Worm (Caenorhabditis elegans): ENCODE results near the gene R05H11.1.

The R05H11.1 gene

DNA sequence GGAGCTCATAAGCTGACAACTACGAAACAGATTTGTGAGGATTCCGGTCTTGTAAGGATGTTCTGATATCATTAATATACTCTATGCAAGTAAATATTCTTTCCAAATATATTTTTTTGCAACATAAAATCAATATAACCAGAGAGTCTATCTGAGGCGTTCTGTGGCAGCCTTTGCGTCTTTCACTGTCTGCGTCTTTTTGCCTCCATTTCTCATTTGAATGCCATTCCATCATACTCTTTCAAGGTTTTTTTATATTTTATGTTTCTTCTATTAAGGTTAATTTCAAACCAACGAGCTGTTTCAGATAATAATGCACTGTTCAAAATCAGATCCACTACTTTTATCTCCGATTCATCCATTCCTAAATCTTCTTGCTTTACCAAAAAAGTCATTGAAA lies at the start of gene R05H11.1:
Gene R05H11.1, plus strand, starts transcription at position 301 of the 400 bp plus-strand sequence.
- TF ChIP-seq tbp1 (GFP tag; optimal IDR thresholded peaks at IDR 0.05) (no peak), bed-1 (GFP tag; IDR thresholded peaks at IDR 0.05) (no peak), Y56A3A.18 (GFP tag; IDR thresholded peaks at IDR 0.05) (no peak), sea-2 (GFP tag; IDR thresholded peaks at IDR 0.05) (no peak), cebp-1 (GFP tag; IDR thresholded peaks at IDR 0.05) (no peak), cebp-1 (tag; optimal IDR thresholded peaks at IDR 0.05) (no peak), K11D2.4 (GFP tag; IDR thresholded peaks at IDR 0.05) (no peak), Y79H2A.3 (GFP tag; conservative IDR thresholded peaks at IDR 0.05) (no peak), lsl-1 (GFP tag; optimal IDR thresholded peaks at IDR 0.05) (no peak), sdz-38 (tag; optimal IDR thresholded peaks at IDR 0.05) (no peak), ZK185.1 (tag; optimal IDR thresholded peaks at IDR 0.05; ENCODE audit: poor library complexity, severe bottlenecking) (no peak), Y95B8A.8 (GFP tag; IDR thresholded peaks at IDR 0.05) (no peak), lag-1 (GFP tag; IDR thresholded peaks at IDR 0.05) (no peak), lin-26 (GFP tag; IDR thresholded peaks at IDR 0.05) (no peak), T07F8.4 (tag; optimal IDR thresholded peaks at IDR 0.05) (no peak), hrde-1 (tag; optimal IDR thresholded peaks at IDR 0.05; ENCODE audit: borderline replicate concordance) (no peak), ztf-26 (tag; optimal IDR thresholded peaks at IDR 0.05) (no peak), ceh-40 (GFP tag; IDR thresholded peaks at IDR 0.05) (no peak), cebp-2 (GFP tag; IDR thresholded peaks at IDR 0.05) (no peak), lin-40 (tag; optimal IDR thresholded peaks at IDR 0.05) (no peak)

DNA sequence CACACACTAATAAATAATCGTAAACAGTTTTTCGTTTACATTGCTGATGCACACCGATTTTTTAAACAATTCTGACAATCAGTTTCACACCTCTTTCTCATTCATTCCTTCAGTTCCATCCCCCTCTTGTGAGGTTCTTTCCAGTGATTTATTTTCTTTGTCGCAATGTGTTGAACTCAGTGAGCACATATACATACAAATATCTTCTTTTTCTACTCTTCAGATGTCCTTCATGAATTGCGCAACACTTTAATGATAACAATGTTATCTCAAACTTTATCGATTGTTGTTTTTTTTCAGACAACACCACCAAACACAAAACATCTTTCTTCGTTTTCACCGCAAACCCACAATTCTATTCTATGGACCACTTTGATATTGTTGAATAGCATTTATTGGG lies 49.4 kb upstream of the R05H11.1 start, which contains the start of gene dig-1:
Gene dig-1, plus strand, starts transcription at position 301 of the 400 bp plus-strand sequence.
- TF ChIP-seq T26A5.8 (tag; optimal IDR thresholded peaks at IDR 0.05) = no peak
- TF ChIP-seq ztf-22 (GFP tag; optimal IDR thresholded peaks at IDR 0.05) = no peak
- TF ChIP-seq nhr-27 (tag; optimal IDR thresholded peaks at IDR 0.05) = no peak
- TF ChIP-seq nhr-80 (tag; optimal IDR thresholded peaks at IDR 0.05) = no peak
- TF ChIP-seq unc-130 (GFP tag; optimal IDR thresholded peaks at IDR 0.05) = no peak
- no peak for TF ChIP-seq attf-6 (GFP tag; IDR thresholded peaks at IDR 0.05)
- no peak for TF ChIP-seq nhr-120 (GFP tag; IDR thresholded peaks at IDR 0.05)
- TF ChIP-seq nfya-1 (tag; optimal IDR thresholded peaks at IDR 0.05; ENCODE audit: borderline replicate concordance, insufficient read depth) = no peak
- no peak for TF ChIP-seq dpl-1 (GFP tag; optimal IDR thresholded peaks at IDR 0.05)
- no peak for TF ChIP-seq madf-6 (GFP tag; IDR thresholded peaks at IDR 0.05)
- no peak for TF ChIP-seq F57C9.4 (tag; optimal IDR thresholded peaks at IDR 0.05)
- no peak for TF ChIP-seq egrh-3 (GFP tag; IDR thresholded peaks at IDR 0.05)
- TF ChIP-seq D2030.7 (GFP tag; IDR thresholded peaks at IDR 0.05) = no peak
- TF ChIP-seq let-607 (tag; optimal IDR thresholded peaks at IDR 0.05) = no peak
- TF ChIP-seq nfyb-1 (GFP tag; IDR thresholded peaks at IDR 0.05) = no peak
- no peak for TF ChIP-seq C06A6.2 (GFP tag; conservative IDR thresholded peaks at IDR 0.05)
- TF ChIP-seq akir-1 (GFP tag; optimal IDR thresholded peaks at IDR 0.05) = no peak
- TF ChIP-seq bed-2 (GFP tag; IDR thresholded peaks at IDR 0.05) = no peak
- TF ChIP-seq pha-4 (tag; optimal IDR thresholded peaks at IDR 0.05) = no peak

DNA sequence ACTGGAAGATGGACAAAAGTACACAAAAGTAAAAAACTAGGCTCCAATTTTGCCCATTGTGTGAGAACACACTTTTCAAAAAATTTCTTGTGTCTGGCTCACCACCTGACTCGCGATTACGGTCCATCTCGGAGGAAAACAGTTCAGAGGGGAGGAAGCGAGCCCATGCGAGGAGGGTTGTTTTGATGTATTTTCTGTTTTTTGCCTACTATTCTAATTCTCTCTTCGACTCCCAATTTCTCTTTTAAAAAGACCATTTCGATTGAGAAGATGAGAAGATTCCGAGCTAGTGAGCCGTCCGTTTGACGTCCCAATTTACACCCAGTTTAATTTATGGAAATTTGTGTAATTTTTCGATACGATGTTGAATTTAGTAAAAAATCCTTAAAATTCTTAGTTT lies 48.8 kb upstream of the R05H11.1 start:
- TF ChIP-seq D2030.7 (GFP tag; IDR thresholded peaks at IDR 0.05) (no peak), cebp-1 (GFP tag; IDR thresholded peaks at IDR 0.05) (no peak), cebp-1 (tag; optimal IDR thresholded peaks at IDR 0.05) (no peak), F55B11.4 (tag; optimal IDR thresholded peaks at IDR 0.05; ENCODE audit: borderline replicate concordance, insufficient read depth) (no peak), madf-8 (GFP tag; conservative IDR thresholded peaks at IDR 0.05) (no peak), tbp1 (GFP tag; optimal IDR thresholded peaks at IDR 0.05) (no peak), lsy-27 (tag; optimal IDR thresholded peaks at IDR 0.05; ENCODE audit: borderline replicate concordance, insufficient read depth) (no peak), madf-3 (GFP tag; IDR thresholded peaks at IDR 0.05) (no peak), die-1 (tag; optimal IDR thresholded peaks at IDR 0.05) (no peak), hrde-1 (tag; optimal IDR thresholded peaks at IDR 0.05; ENCODE audit: borderline replicate concordance) (no peak), bed-2 (GFP tag; IDR thresholded peaks at IDR 0.05) (no peak), ztf-28 (GFP tag; IDR thresholded peaks at IDR 0.05) (no peak), ekl-4 (GFP tag; IDR thresholded peaks at IDR 0.05) (no peak), F39B2.1 (GFP tag; IDR thresholded peaks at IDR 0.05) (no peak), dpff-1 (tag; optimal IDR thresholded peaks at IDR 0.05) (no peak)
